Fruit fly (Drosophila melanogaster): Measurements from ENCODE around the gene CtIP.

Gene CtIP

dm6 chr3L:20432297-20432696 is 3.8 kb upstream of the CtIP start, which contains the start of the genes Las and Psn (continued):
- TF ChIP-seq Ets65A (GFP tag) (peak; percentile 64), peb (GFP tag; IDR thresholded peaks at IDR 0.05) (no peak), Jarid2 (GFP tag; optimal IDR thresholded peaks at IDR 0.05) (no peak), zfh2 (GFP tag; optimal IDR thresholded peaks at IDR 0.05) (peak; percentile 27), fd3F (GFP tag; optimal IDR thresholded peaks at IDR 0.05) (no peak), Scr (GFP tag; IDR thresholded peaks at IDR 0.05; ENCODE audit: partially characterized antibody) (peak; percentile 77), ranshi (GFP tag; IDR thresholded peaks at IDR 0.05) (no peak), CG5953 (GFP tag; IDR thresholded peaks at IDR 0.05) (no peak), CG10543 (GFP tag; optimal IDR thresholded peaks at IDR 0.05) (no peak), Dp (GFP tag; optimal IDR thresholded peaks at IDR 0.05) (peak; percentile 61), CG6854 (GFP tag; optimal IDR thresholded peaks at IDR 0.05) (no peak), ewg (GFP tag; optimal IDR thresholded peaks at IDR 0.05) (no peak), CG34376 (GFP tag; optimal IDR thresholded peaks at IDR 0.05) (peak; percentile 9), kni (GFP tag; optimal IDR thresholded peaks at IDR 0.05) (no peak), br (optimal IDR thresholded peaks at IDR 0.05) (no peak), CG2889 (GFP tag; IDR thresholded peaks at IDR 0.05) (no peak), lov (optimal IDR thresholded peaks at IDR 0.05) (no peak), lov (GFP tag; IDR thresholded peaks at IDR 0.05) (no peak), gem (tag; optimal IDR thresholded peaks at IDR 0.05) (no peak), CG11696 (GFP tag; IDR thresholded peaks at IDR 0.05) (no peak), Hmr (GFP tag; optimal IDR thresholded peaks at IDR 0.05) (no peak), Dref (GFP tag; IDR thresholded peaks at IDR 0.05) (peak; percentile 63), PHDP (tag; optimal IDR thresholded peaks at IDR 0.05) (no peak), Sox102F (GFP tag; optimal IDR thresholded peaks at IDR 0.05) (no peak), CG7357 (GFP tag; IDR thresholded peaks at IDR 0.05) (no peak)

dm6 chr3L:20439772-20440171 is 3.7 kb downstream of the CtIP start, which contains the start of gene Hpd:
Gene Hpd, minus strand, starts transcription at chr3L:20439872.
- TF ChIP-seq chinmo (GFP tag; IDR thresholded peaks at IDR 0.05; ENCODE audit: partially characterized antibody) (0 out of 4 replicates have a peak, but pooled peaks have one; percentile 8), CG14441 (GFP tag; IDR thresholded peaks at IDR 0.05) (no peak)

DNA sequence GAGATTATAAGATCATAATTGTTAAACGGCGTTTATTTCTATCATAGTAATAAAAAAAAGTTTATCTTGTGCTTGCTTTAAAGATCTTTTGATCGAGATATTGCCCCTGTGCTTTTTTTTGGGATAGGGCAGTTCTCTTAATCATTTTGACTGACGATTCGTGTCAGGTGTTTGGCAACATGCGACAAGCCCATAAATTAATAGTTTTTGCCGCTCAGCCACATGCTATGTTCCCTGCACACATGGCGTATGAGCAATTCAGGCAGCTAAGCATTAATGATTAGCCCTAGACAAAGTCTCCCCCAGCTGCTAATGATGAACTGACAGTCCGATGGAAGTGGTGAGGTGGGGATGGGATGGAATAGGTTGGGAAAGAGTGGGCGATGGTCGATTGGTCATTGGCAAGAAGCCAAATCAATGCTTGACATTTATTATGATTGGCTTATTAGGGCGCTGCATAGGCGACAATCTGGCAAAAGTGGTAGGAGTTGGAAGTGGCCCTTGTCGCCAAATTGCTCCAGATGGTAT is 4.9 kb downstream of the CtIP start:
- TF ChIP-seq Med (GFP tag) (peak; percentile 74), cwo (GFP tag; optimal IDR thresholded peaks at IDR 0.05) (peak; percentile 17), Rfx (GFP tag; IDR thresholded peaks at IDR 0.05) (0 out of 2 replicates have a peak, but pooled peaks have one; percentile 5), kah (GFP tag; optimal IDR thresholded peaks at IDR 0.05) (no peak), nau (GFP tag; optimal IDR thresholded peaks at IDR 0.05) (peak; percentile 92), sd (tag; optimal IDR thresholded peaks at IDR 0.05) (peak; percentile 5), gro (GFP tag; optimal IDR thresholded peaks at IDR 0.05) (peak; percentile 37), unpg (GFP tag; optimal IDR thresholded peaks at IDR 0.05) (no peak), CG4328 (GFP tag; optimal IDR thresholded peaks at IDR 0.05) (peak; percentile 44), unc-4 (GFP tag; IDR thresholded peaks at IDR 0.05; ENCODE audit: partially characterized antibody) (no peak), dpn (GFP tag; optimal IDR thresholded peaks at IDR 0.05) (no peak), Blimp-1 (GFP tag; optimal IDR thresholded peaks at IDR 0.05) (no peak), mirr (GFP tag; optimal IDR thresholded peaks at IDR 0.05) (peak; percentile 53), CG10543 (GFP tag; optimal IDR thresholded peaks at IDR 0.05) (peak; percentile 53), CG4360 (GFP tag; IDR thresholded peaks at IDR 0.05) (no peak), Ptx1 (GFP tag; IDR thresholded peaks at IDR 0.05) (0 out of 2 replicates have a peak, but pooled peaks have one; percentile 5), CG12391 (tag; optimal IDR thresholded peaks at IDR 0.05) (no peak), sr (GFP tag; IDR thresholded peaks at IDR 0.05) (peak; percentile 98), CG9437 (GFP tag; optimal IDR thresholded peaks at IDR 0.05) (no peak), chinmo (GFP tag; IDR thresholded peaks at IDR 0.05; ENCODE audit: partially characterized antibody) (peak; percentile 30; the same call in 1 of the 4 replicates), crol (GFP tag; IDR thresholded peaks at IDR 0.05) (peak; percentile 25; the same call in 1 of the 2 replicates), CG9609 (GFP tag; optimal IDR thresholded peaks at IDR 0.05) (no peak), CG2678 (tag; optimal IDR thresholded peaks at IDR 0.05) (no peak), CG9817 (tag; optimal IDR thresholded peaks at IDR 0.05) (no peak)
